Fruit fly (Drosophila melanogaster): ENCODE results near the gene CG11342.

- TF ChIP-seq cic (GFP tag; optimal IDR thresholded peaks at IDR 0.05) (no peak), ovo (GFP tag; optimal IDR thresholded peaks at IDR 0.05) (no peak), CG7045 (GFP tag; optimal IDR thresholded peaks at IDR 0.05) (no peak), kay (GFP tag; ENCODE audit: borderline replicate concordance) (no peak), Mnt (GFP tag; optimal IDR thresholded peaks at IDR 0.05) (no peak), CG33017 (tag; optimal IDR thresholded peaks at IDR 0.05) (no peak), Clk (GFP tag; optimal IDR thresholded peaks at IDR 0.05) (no peak)
These were observed 14.3 kb upstream of the CG11342 start, which contains the start of gene CG32240 for dm6 chr3L:4381529-4381928.
